ENCODE assay signal across 3 fruit fly cellular contexts in the genomic region with DNA sequence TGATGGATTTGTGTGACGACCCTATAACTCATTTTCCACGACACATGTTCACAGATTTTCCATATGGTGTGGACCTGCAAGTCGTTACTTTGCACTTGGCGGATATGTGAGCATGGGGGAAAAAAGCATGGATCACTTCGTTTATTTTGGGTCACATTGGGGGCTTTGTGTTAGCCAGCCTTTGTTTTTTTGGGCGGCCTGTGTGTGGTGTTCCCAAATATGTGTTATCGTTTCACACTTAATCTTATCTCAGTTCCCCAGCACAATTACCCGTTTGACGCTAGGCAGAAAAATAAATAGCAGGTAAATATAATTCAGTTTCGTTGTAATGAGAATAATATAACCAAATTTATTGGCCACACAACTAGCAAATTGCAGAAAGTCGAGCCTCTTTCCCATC.
A peak's percentile ranks its signal among the peaks of the same experiment; 100 is the strongest.
TF ChIP-seq lines count a peak whose summit lies in the region.

No protein-coding gene starts in this region.

- no peak for TF ChIP-seq CTCF in whole organism, embryonic (GFP tag; optimal IDR thresholded peaks at IDR 0.05; lab: Kevin White, UChicago)

TF ChIP-seq in whole organism, embryonic, 481 proteins besides CTCF, POLR2A, EP300 and RAD21 (continues in another document):
- TF ChIP-seq CG1529 (GFP tag; optimal IDR thresholded peaks at IDR 0.05; lab: Kevin White, UChicago) (no peak), Tbp (GFP tag; optimal IDR thresholded peaks at IDR 0.05; lab: Kevin White, UChicago) (no peak), mirr (GFP tag; optimal IDR thresholded peaks at IDR 0.05; lab: Kevin White, UChicago) (peak; percentile 37), gsb-n (tag; optimal IDR thresholded peaks at IDR 0.05; lab: Kevin White, UChicago) (no peak), dmrt11E (tag; optimal IDR thresholded peaks at IDR 0.05; lab: Kevin White, UChicago) (no peak), chif (GFP tag; optimal IDR thresholded peaks at IDR 0.05; lab: Kevin White, UChicago) (no peak), Hmx (GFP tag; optimal IDR thresholded peaks at IDR 0.05; lab: Kevin White, UChicago) (no peak), mld (GFP tag; IDR thresholded peaks at IDR 0.05; lab: Robert Waterston, UW; ENCODE audit: partially characterized antibody) (no peak), CG12769 (tag; optimal IDR thresholded peaks at IDR 0.05; lab: Kevin White, UChicago) (peak; percentile 13), kni (GFP tag; optimal IDR thresholded peaks at IDR 0.05; lab: Kevin White, UChicago) (no peak), CG7786 (GFP tag; optimal IDR thresholded peaks at IDR 0.05; lab: Kevin White, UChicago) (no peak), lola (GFP tag; optimal IDR thresholded peaks at IDR 0.05; lab: Kevin White, UChicago) (no peak), ham (GFP tag; IDR thresholded peaks at IDR 0.05; lab: Robert Waterston, UW) (no peak), caup (GFP tag; optimal IDR thresholded peaks at IDR 0.05; lab: Kevin White, UChicago; ENCODE audit: severe bottlenecking) (peak; percentile 5), bbx (GFP tag; IDR thresholded peaks at IDR 0.05; lab: Robert Waterston, UW; ENCODE audit: partially characterized antibody) (no peak), CG43689 (GFP tag; IDR thresholded peaks at IDR 0.05; lab: Robert Waterston, UW) (no peak), CG12104 (GFP tag; optimal IDR thresholded peaks at IDR 0.05; lab: Kevin White, UChicago) (no peak), CG7271 (tag; optimal IDR thresholded peaks at IDR 0.05; lab: Kevin White, UChicago) (no peak), mam (GFP tag; optimal IDR thresholded peaks at IDR 0.05; lab: Kevin White, UChicago) (no peak), CG13296 (GFP tag; optimal IDR thresholded peaks at IDR 0.05; lab: Kevin White, UChicago) (peak; percentile 17), wek (GFP tag; optimal IDR thresholded peaks at IDR 0.05; lab: Kevin White, UChicago) (peak; percentile 40), her (GFP tag; optimal IDR thresholded peaks at IDR 0.05; lab: Kevin White, UChicago) (no peak), CG4424 (GFP tag; optimal IDR thresholded peaks at IDR 0.05; lab: Kevin White, UChicago) (no peak), exex (tag; optimal IDR thresholded peaks at IDR 0.05; lab: Kevin White, UChicago) (peak; percentile 85), CoRest (tag; optimal IDR thresholded peaks at IDR 0.05; lab: Kevin White, UChicago) (no peak), sug (tag; optimal IDR thresholded peaks at IDR 0.05; lab: Kevin White, UChicago) (peak; percentile 54), ap (GFP tag; IDR thresholded peaks at IDR 0.05; lab: Robert Waterston, UW) (no peak), lab (GFP tag; optimal IDR thresholded peaks at IDR 0.05; lab: Kevin White, UChicago) (peak; percentile 50), HLH54F (GFP tag; optimal IDR thresholded peaks at IDR 0.05; lab: Kevin White, UChicago) (no peak), ken (GFP tag; IDR thresholded peaks at IDR 0.05; lab: Robert Waterston, UW) (no peak)

TF ChIP-seq in whole organism, prepupa, 60 proteins besides CTCF, POLR2A, EP300 and RAD21:
- TF ChIP-seq Eip93F (GFP tag; optimal IDR thresholded peaks at IDR 0.05; lab: Kevin White, UChicago): peak; percentile 28
- TF ChIP-seq CG9139 (GFP tag; optimal IDR thresholded peaks at IDR 0.05; lab: Kevin White, UChicago): no peak
- TF ChIP-seq fkh (GFP tag; optimal IDR thresholded peaks at IDR 0.05; lab: Kevin White, UChicago): peak; percentile 51
- TF ChIP-seq CG31627 (GFP tag; optimal IDR thresholded peaks at IDR 0.05; lab: Kevin White, UChicago): no peak

TF ChIP-seq in whole organism, wandering third instar larva, 38 proteins besides CTCF, POLR2A, EP300 and RAD21:
- TF ChIP-seq Hr78 (GFP tag; optimal IDR thresholded peaks at IDR 0.05; lab: Kevin White, UChicago): no peak
- TF ChIP-seq Rel (GFP tag; optimal IDR thresholded peaks at IDR 0.05; lab: Kevin White, UChicago): no peak
- peak; percentile 85 for TF ChIP-seq Rel (tag; optimal IDR thresholded peaks at IDR 0.05; lab: Kevin White, UChicago)
- TF ChIP-seq lola (GFP tag; optimal IDR thresholded peaks at IDR 0.05; lab: Kevin White, UChicago): no peak
- no peak for TF ChIP-seq woc (GFP tag; optimal IDR thresholded peaks at IDR 0.05; lab: Kevin White, UChicago)
TF ChIP-seq in whole organism, wandering third instar larva: peak in this region for 1.
